Fruit fly (Drosophila melanogaster) whole organism, embryonic: ENCODE results near the gene Sfp23F.

Experiments
- C15 ChIP-seq: fragments of 200-800 bp; sonication (Bioruptor generic); IDR thresholded peaks from 3 replicates; pipeline ENCODE4 v1.3.6; 2022; ENCODE audit warnings: missing biosample characterization, missing genetic modification characterization
- CG10959 ChIP-seq: fragments of 200-800 bp; sonication (Bioruptor generic); IDR thresholded peaks from 2 replicates; pipeline ENCODE4 v1.3.6; 2022; ENCODE audit warnings: missing biosample characterization, missing genetic modification characterization
- CG10979 ChIP-seq: fragments of 200-800 bp; sonication (Bioruptor generic); optimal IDR thresholded peaks from 2 replicates; lab custom pipeline; 2018; ENCODE audit warnings: missing biosample characterization, mild to moderate bottlenecking, missing genetic modification characterization, moderate library complexity
- CG11723 ChIP-seq: fragments of 200-800 bp; sonication (Bioruptor generic); optimal IDR thresholded peaks from 2 replicates; lab custom pipeline; 2017; ENCODE audit warnings: missing biosample characterization, mild to moderate bottlenecking, missing genetic modification characterization
- CG12769 ChIP-seq: fragments of 200-800 bp; sonication (Bioruptor generic); optimal IDR thresholded peaks from 2 replicates; lab custom pipeline; 2019; ENCODE audit warnings: missing biosample characterization, mild to moderate bottlenecking, missing genetic modification characterization, moderate library complexity
- CG14014 ChIP-seq: fragments of 200-800 bp; sonication (Bioruptor generic); IDR thresholded peaks from 2 replicates; pipeline ENCODE4 v1.3.6; 2022; ENCODE audit warnings: missing biosample characterization, missing genetic modification characterization
- CG14710 ChIP-seq: fragments of 200-800 bp; sonication (Bioruptor generic); optimal IDR thresholded peaks from 3 replicates; lab custom pipeline; 2019; ENCODE audit warnings: missing biosample characterization, mild to moderate bottlenecking, missing genetic modification characterization, moderate library complexity
- CG14860 ChIP-seq: fragments of 200-800 bp; sonication (Bioruptor generic); IDR thresholded peaks from 3 replicates; pipeline ENCODE4 v1.3.6; 2022; ENCODE audit warnings: missing biosample characterization, missing genetic modification characterization; ENCODE audit not compliant: partially characterized antibody
- CG1529 ChIP-seq: fragments of 200-800 bp; sonication (Bioruptor generic); optimal IDR thresholded peaks from 3 replicates; lab custom pipeline; 2018; ENCODE audit warnings: missing biosample characterization, missing genetic modification characterization
- CG15514 ChIP-seq: fragments of 200-800 bp; sonication (Bioruptor generic); optimal IDR thresholded peaks from 3 replicates; lab custom pipeline; 2017; ENCODE audit warnings: missing biosample characterization, missing genetic modification characterization, mild to moderate bottlenecking, moderate library complexity, missing genetic modification reagents
- CG16813 ChIP-seq: fragments of 200-800 bp; sonication (Bioruptor generic); IDR thresholded peaks from 3 replicates; pipeline ENCODE4 v1.3.6; 2022; ENCODE audit warnings: missing biosample characterization, missing genetic modification characterization; ENCODE audit not compliant: partially characterized antibody
- CG2116 ChIP-seq: fragments of 200-800 bp; sonication (Bioruptor generic); optimal IDR thresholded peaks from 3 replicates; lab custom pipeline; 2018; ENCODE audit warnings: missing biosample characterization, mild to moderate bottlenecking, missing genetic modification characterization
- CG30403 ChIP-seq: fragments of 200-800 bp; sonication (Bioruptor generic); optimal IDR thresholded peaks from 3 replicates; lab custom pipeline; 2016; ENCODE audit warnings: missing biosample characterization, missing genetic modification characterization
- CG32532 ChIP-seq: fragments of 200-800 bp; sonication (Bioruptor generic); IDR thresholded peaks from 2 replicates; pipeline ENCODE4 v1.3.6; 2022; ENCODE audit warnings: missing biosample characterization, missing genetic modification characterization
- CG34422 ChIP-seq: fragments of 200-800 bp; sonication (Bioruptor generic); IDR thresholded peaks from 3 replicates; pipeline ENCODE4 v1.3.6; 2022; ENCODE audit warnings: missing biosample characterization, missing genetic modification characterization
- CG3995 ChIP-seq: fragments of 200-800 bp; sonication (Bioruptor generic); optimal IDR thresholded peaks from 3 replicates; lab custom pipeline; 2016; ENCODE audit warnings: missing biosample characterization, missing genetic modification characterization
- CG5953 ChIP-seq: fragments of 200-800 bp; sonication (Bioruptor generic); IDR thresholded peaks from 2 replicates; pipeline ENCODE4 v1.3.6; 2022; ENCODE audit warnings: missing biosample characterization, missing genetic modification characterization
- CG6254 ChIP-seq: fragments of 200-800 bp; sonication (Bioruptor generic); optimal IDR thresholded peaks from 3 replicates; lab custom pipeline; 2017; ENCODE audit warnings: mild to moderate bottlenecking, missing biosample characterization, missing genetic modification reagents, missing genetic modification characterization
- CG6854 ChIP-seq: fragments of 200-800 bp; sonication (Bioruptor generic); optimal IDR thresholded peaks from 3 replicates; lab custom pipeline; 2017; ENCODE audit warnings: missing biosample characterization, mild to moderate bottlenecking, missing genetic modification characterization
- CG7271 ChIP-seq: fragments of 200-800 bp; sonication (Bioruptor generic); optimal IDR thresholded peaks from 2 replicates; lab custom pipeline; 2018; ENCODE audit warnings: missing biosample characterization, mild to moderate bottlenecking, missing genetic modification characterization, moderate library complexity
- CG7556 ChIP-seq: fragments of 200-800 bp; sonication (Bioruptor generic); optimal IDR thresholded peaks from 2 replicates; lab custom pipeline; 2017; ENCODE audit warnings: missing biosample characterization, mild to moderate bottlenecking, missing genetic modification characterization
- CG8388 ChIP-seq: fragments of 200-800 bp; sonication (Bioruptor generic); optimal IDR thresholded peaks from 2 replicates; lab custom pipeline; 2019; ENCODE audit warnings: missing biosample characterization, mild to moderate bottlenecking, missing genetic modification characterization, moderate library complexity
- Dip3 ChIP-seq: fragments of 200-800 bp; sonication (Bioruptor generic); optimal IDR thresholded peaks from 3 replicates; lab custom pipeline; 2016; ENCODE audit warnings: missing biosample characterization, missing genetic modification characterization
- HHEX ChIP-seq: fragments of 200-800 bp; sonication (Bioruptor generic); optimal IDR thresholded peaks from 3 replicates; lab custom pipeline; 2017; ENCODE audit warnings: missing biosample characterization, mild to moderate bottlenecking, missing genetic modification characterization, missing genetic modification reagents
- HLH54F ChIP-seq: fragments of 200-800 bp; sonication (Bioruptor generic); optimal IDR thresholded peaks from 3 replicates; lab custom pipeline; 2016; ENCODE audit warnings: missing biosample characterization, missing genetic modification characterization
- Lpt ChIP-seq: fragments of >200 bp; optimal IDR thresholded peaks from 2 replicates; lab custom pipeline; 2018; ENCODE audit warnings: missing biosample characterization, missing genetic modification characterization
- MESR4 ChIP-seq: fragments of 200-800 bp; sonication (Bioruptor generic); optimal IDR thresholded peaks from 2 replicates; lab custom pipeline; 2018; ENCODE audit warnings: missing biosample characterization, mild to moderate bottlenecking, missing genetic modification characterization, moderate library complexity
- NC2β ChIP-seq: fragments of 200-800 bp; sonication (Bioruptor generic); optimal IDR thresholded peaks from 2 replicates; lab custom pipeline; 2016; ENCODE audit warnings: missing biosample characterization, missing genetic modification characterization
- NfI ChIP-seq: fragments of 200-800 bp; sonication (Bioruptor generic); optimal IDR thresholded peaks from 3 replicates; lab custom pipeline; 2018; ENCODE audit warnings: missing biosample characterization, mild to moderate bottlenecking, missing genetic modification characterization, moderate library complexity
- Sin3A ChIP-seq: fragments of >200 bp; optimal IDR thresholded peaks from 2 replicates; lab custom pipeline; 2018
- Ssrp ChIP-seq: fragments of 200-800 bp; sonication (Bioruptor generic); optimal IDR thresholded peaks from 2 replicates; lab custom pipeline; 2018; ENCODE audit warnings: missing biosample characterization, mild to moderate bottlenecking, missing genetic modification characterization, moderate library complexity
- Xrp1 ChIP-seq: fragments of 200-800 bp; sonication (Bioruptor generic); IDR thresholded peaks from 2 replicates; pipeline ENCODE4 v1.3.6; 2022; ENCODE audit warnings: missing biosample characterization, missing genetic modification characterization
- cwo ChIP-seq: fragments of 200-800 bp; sonication (Bioruptor generic); optimal IDR thresholded peaks from 3 replicates; lab custom pipeline; 2017; ENCODE audit warnings: missing biosample characterization, missing genetic modification characterization, mild to moderate bottlenecking, moderate library complexity, missing genetic modification reagents
- dpn ChIP-seq, 2 experiments: fragments of 200-800 bp; sonication (Bioruptor generic); optimal IDR thresholded peaks; 3 replicates each; lab custom pipeline; 2016; ENCODE audit warnings: missing biosample characterization in 2 of 2, missing genetic modification characterization in 2 of 2
- eve ChIP-seq, 2 experiments: fragments of >200 bp; optimal IDR thresholded peaks; 2 replicates each; lab custom pipeline; 2017; ENCODE audit warnings: missing biosample characterization in 2 of 2, missing genetic modification characterization in 2 of 2
- ewg ChIP-seq: fragments of 200-800 bp; sonication (Bioruptor generic); optimal IDR thresholded peaks from 3 replicates; lab custom pipeline; 2017; ENCODE audit warnings: mild to moderate bottlenecking, missing biosample characterization, missing genetic modification reagents, missing genetic modification characterization
- fru ChIP-seq: fragments of >200 bp; optimal IDR thresholded peaks from 2 replicates; lab custom pipeline; 2017
- fu2 ChIP-seq: fragments of 200-800 bp; sonication (Bioruptor generic); optimal IDR thresholded peaks from 2 replicates; lab custom pipeline; 2016; ENCODE audit warnings: missing biosample characterization, missing genetic modification characterization
- gcm ChIP-seq: fragments of 200-800 bp; sonication (Bioruptor generic); optimal IDR thresholded peaks from 2 replicates; lab custom pipeline; 2019; ENCODE audit warnings: missing biosample characterization, mild to moderate bottlenecking, missing genetic modification characterization, moderate library complexity
- h ChIP-seq: fragments of >200 bp; optimal IDR thresholded peaks from 2 replicates; lab custom pipeline; 2017
- ham ChIP-seq: fragments of 200-800 bp; sonication (Bioruptor generic); IDR thresholded peaks from 2 replicates; pipeline ENCODE4 v1.3.6; 2022; ENCODE audit warnings: missing biosample characterization, missing genetic modification characterization
- hb ChIP-seq: fragments of 200-800 bp; sonication (Bioruptor generic); IDR thresholded peaks from 3 replicates; pipeline ENCODE4 v1.3.6; 2022; ENCODE audit warnings: missing biosample characterization, missing genetic modification characterization; ENCODE audit not compliant: partially characterized antibody
- kah ChIP-seq: fragments of 200-800 bp; sonication (Bioruptor generic); optimal IDR thresholded peaks from 2 replicates; lab custom pipeline; 2018; ENCODE audit warnings: missing biosample characterization, mild to moderate bottlenecking, missing genetic modification characterization
- kni ChIP-seq: fragments of 200-800 bp; sonication (Bioruptor generic); optimal IDR thresholded peaks from 3 replicates; lab custom pipeline; 2017; ENCODE audit warnings: mild to moderate bottlenecking, missing biosample characterization, missing genetic modification reagents, missing genetic modification characterization
- mirr ChIP-seq: fragments of 200-800 bp; sonication (Bioruptor generic); optimal IDR thresholded peaks from 3 replicates; lab custom pipeline; 2018; ENCODE audit warnings: missing biosample characterization, mild to moderate bottlenecking, missing genetic modification characterization
- peb ChIP-seq: fragments of 200-800 bp; sonication (Bioruptor generic); IDR thresholded peaks from 2 replicates; pipeline ENCODE4 v1.3.6; 2022; ENCODE audit warnings: missing biosample characterization, missing genetic modification characterization
- phol ChIP-seq: fragments of 200-800 bp; sonication (Bioruptor generic); optimal IDR thresholded peaks from 3 replicates; lab custom pipeline; 2018; ENCODE audit warnings: missing biosample characterization, mild to moderate bottlenecking, missing genetic modification characterization, moderate library complexity
- pnt ChIP-seq: fragments of 200-800 bp; sonication (Bioruptor generic); optimal IDR thresholded peaks from 3 replicates; lab custom pipeline; 2016; ENCODE audit warnings: missing biosample characterization, missing genetic modification characterization
- slou ChIP-seq: fragments of 200-800 bp; sonication (Bioruptor generic); optimal IDR thresholded peaks from 3 replicates; lab custom pipeline; 2016; ENCODE audit warnings: missing biosample characterization, missing genetic modification characterization
- tap ChIP-seq: fragments of 200-800 bp; optimal IDR thresholded peaks from 3 replicates; lab custom pipeline; 2019; ENCODE audit warnings: missing biosample characterization, mild to moderate bottlenecking, missing genetic modification characterization, moderate library complexity
- wdn ChIP-seq: fragments of 200-800 bp; sonication (Bioruptor generic); IDR thresholded peaks from 2 replicates; pipeline ENCODE4 v1.3.6; 2022; ENCODE audit warnings: missing biosample characterization, missing genetic modification characterization

The Sfp23F gene

DNA sequence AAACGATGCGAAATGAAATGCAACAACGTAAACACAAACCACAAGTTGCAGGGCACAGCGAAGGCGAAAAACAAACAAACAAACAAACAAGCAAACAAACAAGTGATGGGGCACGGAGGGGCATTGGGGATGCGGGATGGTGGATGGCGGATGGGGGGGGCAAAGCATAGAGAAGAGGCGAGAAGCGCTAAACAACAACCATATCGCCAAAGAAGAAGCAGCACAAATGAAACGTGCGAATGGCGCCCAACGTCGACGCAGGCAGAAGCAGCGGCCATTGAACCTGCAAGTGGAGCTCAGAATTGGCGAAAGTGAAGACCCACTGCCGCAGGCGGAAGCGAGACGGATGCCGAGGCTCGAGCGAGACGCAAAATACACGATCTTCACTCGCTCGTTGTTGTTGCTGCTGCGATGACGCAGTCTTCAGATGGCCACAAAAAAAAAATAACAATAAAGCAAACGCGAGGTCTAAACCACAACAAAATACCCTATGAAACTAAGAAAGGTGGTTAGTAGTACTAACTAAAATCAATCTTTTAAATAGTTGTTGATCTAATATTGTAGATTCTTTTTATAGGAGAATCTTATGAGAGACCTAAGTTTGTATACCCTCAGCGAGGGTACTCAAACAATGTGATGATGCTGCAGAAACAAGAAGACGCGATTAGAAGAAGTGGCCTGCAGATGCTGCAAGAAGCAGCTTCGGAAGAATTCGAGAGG, 41.6 kb downstream of the Sfp23F start (continued):
- TF ChIP-seq Lpt (GFP tag; lab: Kevin White, UChicago) (no peak), ham (no peak), CG12769 (no peak), HLH54F (GFP tag; lab: Kevin White, UChicago) (no peak), CG7556 (GFP tag; lab: Kevin White, UChicago) (no peak), ewg (GFP tag; lab: Kevin White, UChicago) (no peak), CG1529 (GFP tag; lab: Kevin White, UChicago) (peak; percentile 24), CG2116 (GFP tag; lab: Kevin White, UChicago) (no peak), Xrp1 (peak; percentile 40; the same call in 1 of the 2 replicates), CG34422 (GFP tag; lab: Robert Waterston, UW) (no peak), CG6854 (GFP tag; lab: Kevin White, UChicago) (no peak), CG15514 (GFP tag; lab: Kevin White, UChicago) (no peak), fru (lab: Kevin White, UChicago) (no peak), CG5953 (no peak), Dip3 (GFP tag; lab: Kevin White, UChicago) (no peak), mirr (GFP tag; lab: Kevin White, UChicago) (no peak), pnt (GFP tag; lab: Kevin White, UChicago) (no peak), kah (GFP tag; lab: Kevin White, UChicago) (no peak), eve (GFP tag; optimal IDR thresholded peaks at IDR 0.05; lab: Kevin White, UChicago) (no peak), CG10959 (no peak), C15 (GFP tag; lab: Robert Waterston, UW) (no peak), HHEX (no peak), NC2β (GFP tag; lab: Kevin White, UChicago) (no peak), CG7271 (tag; lab: Kevin White, UChicago) (no peak), CG32532 (GFP tag; lab: Robert Waterston, UW) (0 out of 2 replicates have a peak, but pooled peaks have one; percentile 21), CG14014 (GFP tag; lab: Robert Waterston, UW) (no peak), CG11723 (GFP tag; lab: Kevin White, UChicago) (no peak), cwo (GFP tag; lab: Kevin White, UChicago) (peak; percentile 52), CG16813 (no peak), CG10979 (tag; lab: Kevin White, UChicago) (peak; percentile 15), phol (tag; lab: Kevin White, UChicago) (no peak), h (lab: Kevin White, UChicago) (no peak), slou (GFP tag; lab: Kevin White, UChicago) (no peak), CG6254 (GFP tag; lab: Kevin White, UChicago) (no peak), Sin3A (lab: Kevin White, UChicago) (no peak), hb (GFP tag; lab: Robert Waterston, UW) (no peak), tap (tag; lab: Kevin White, UChicago) (no peak), CG8388 (GFP tag; lab: Kevin White, UChicago) (no peak), wdn (GFP tag; lab: Robert Waterston, UW) (no peak), CG14710 (tag; lab: Kevin White, UChicago) (no peak), MESR4 (no peak), NfI (GFP tag; lab: Kevin White, UChicago) (no peak), kni (peak; percentile 3), fu2 (GFP tag; lab: Kevin White, UChicago) (no peak), CG3995 (GFP tag; lab: Kevin White, UChicago) (no peak), Ssrp (tag; lab: Kevin White, UChicago) (no peak), peb (GFP tag; lab: Robert Waterston, UW) (no peak), gcm (GFP tag; lab: Kevin White, UChicago) (no peak), dpn (GFP tag; optimal IDR thresholded peaks at IDR 0.05; lab: Kevin White, UChicago) (peak in 1 of 2 experiments; percentile 13), CG14860 (no peak), CG30403 (GFP tag; lab: Kevin White, UChicago) (no peak)
